Worm (Caenorhabditis elegans) whole organism, L1 larva: ENCODE data around the gene Y54E2A.9.
A peak's percentile ranks its signal among the peaks of the same experiment; 100 is the strongest.

Experiments
- Y116A8C.19 ChIP-seq: sonication (generic microtip); optimal IDR thresholded peaks from 2 replicates; lab custom pipeline; 2016; ENCODE audit warnings: missing compliant biosample characterization, missing genetic modification characterization, borderline replicate concordance
- ama-1 ChIP-seq: fragments of 150-350 bp; optimal IDR thresholded peaks from 2 replicates; lab custom pipeline; 2014
- blmp-1 ChIP-seq: fragments of 150-350 bp; optimal IDR thresholded peaks from 2 replicates; lab custom pipeline; 2014; ENCODE audit warnings: missing biosample characterization, missing genetic modification characterization
- ceh-88 ChIP-seq: fragments of 200-800 bp; sonication (Bioruptor generic); IDR thresholded peaks from 2 replicates; pipeline ENCODE4 v1.3.6; 2022; ENCODE audit warnings: missing genetic modification characterization, missing compliant biosample characterization
- dpl-1 ChIP-seq, 3 experiments: fragments of 150-350 bp in 2 of 3; sonication (generic microtip) in 1 of 3; optimal IDR thresholded peaks; 2 replicates each; lab custom pipeline; 2014 to 2017; ENCODE audit warnings: missing biosample characterization in 3 of 3, missing genetic modification characterization in 3 of 3, missing genetic modification reagents in 3 of 3
- dsc-1 ChIP-seq: sonication (generic microtip); optimal IDR thresholded peaks from 2 replicates; lab custom pipeline; 2016; ENCODE audit warnings: mild to moderate bottlenecking, missing genetic modification characterization, missing compliant biosample characterization
- efl-1 ChIP-seq, 4 experiments: fragments of 150-350 bp; optimal IDR thresholded peaks in 3 of 4; peaks in 1 of 4; 1 replicate in 1 of 4; 2 replicates in 3 of 4; lab custom pipeline; 2014; ENCODE audit warnings: missing biosample characterization in 2 of 4, missing genetic modification characterization in 2 of 4, missing genetic modification reagents in 2 of 4
- elt-3 ChIP-seq, 6 experiments: fragments of 150-350 bp in 1 of 6; sonication (generic microtip); optimal IDR thresholded peaks; 2 replicates each; lab custom pipeline; 2017 to 2018; ENCODE audit warnings: missing biosample characterization in 6 of 6, missing genetic modification characterization in 6 of 6, inconsistent platforms in 1 of 6
- ets-5 ChIP-seq: fragments of 200-800 bp; sonication (Bioruptor generic); IDR thresholded peaks from 2 replicates; pipeline ENCODE4 v1.3.6; 2022; ENCODE audit warnings: missing genetic modification characterization, missing compliant biosample characterization
- fkh-8 ChIP-seq: sonication (generic microtip); optimal IDR thresholded peaks from 2 replicates; lab custom pipeline; 2016; ENCODE audit warnings: mild to moderate bottlenecking, missing genetic modification characterization, missing compliant biosample characterization
- grh-1 ChIP-seq: fragments of 200-800 bp; sonication (Bioruptor generic); IDR thresholded peaks from 2 replicates; pipeline ENCODE4 v1.3.6; 2022; ENCODE audit warnings: missing genetic modification reagents, missing genetic modification characterization, missing compliant biosample characterization
- hlh-4 ChIP-seq: sonication (generic microtip); optimal IDR thresholded peaks from 2 replicates; lab custom pipeline; 2016; ENCODE audit warnings: mild to moderate bottlenecking, missing genetic modification characterization, missing compliant biosample characterization
- hpl-2 ChIP-seq: fragments of 150-350 bp; optimal IDR thresholded peaks from 2 replicates; lab custom pipeline; 2014; ENCODE audit warnings: missing biosample characterization, missing genetic modification reagents, missing genetic modification characterization
- irx-1 ChIP-seq: sonication (generic microtip); optimal IDR thresholded peaks from 2 replicates; lab custom pipeline; 2016; ENCODE audit warnings: missing genetic modification characterization, missing compliant biosample characterization
- isw-1 ChIP-seq: fragments of 200-800 bp; sonication (Bioruptor generic); IDR thresholded peaks from 2 replicates; pipeline ENCODE4 v1.3.6; 2022; ENCODE audit warnings: missing genetic modification characterization, missing compliant biosample characterization
- jun-1 ChIP-seq: fragments of 150-350 bp; optimal IDR thresholded peaks from 2 replicates; lab custom pipeline; 2014; ENCODE audit warnings: missing biosample characterization, missing genetic modification reagents, missing genetic modification characterization
- lin-15B ChIP-seq: fragments of 150-350 bp; sonication (generic microtip); optimal IDR thresholded peaks from 3 replicates; lab custom pipeline; 2014; ENCODE audit warnings: missing biosample characterization, missing genetic modification characterization
- lin-35 ChIP-seq, 2 experiments: fragments of 150-350 bp; optimal IDR thresholded peaks; 2 replicates each; lab custom pipeline; 2014; ENCODE audit warnings: missing biosample characterization in 2 of 2, missing genetic modification characterization in 2 of 2, missing genetic modification reagents in 2 of 2
- lir-3 ChIP-seq: sonication (generic microtip); optimal IDR thresholded peaks from 2 replicates; lab custom pipeline; 2016; ENCODE audit warnings: mild to moderate bottlenecking, missing genetic modification characterization, moderate library complexity, missing compliant biosample characterization; ENCODE audit not compliant: poor library complexity
- lsy-2 ChIP-seq, 2 experiments: fragments of 150-350 bp; optimal IDR thresholded peaks; 2 replicates each; lab custom pipeline; 2014; ENCODE audit warnings: missing biosample characterization in 2 of 2, missing genetic modification characterization in 2 of 2
- mdl-1 ChIP-seq, 2 experiments: fragments of 150-350 bp; optimal IDR thresholded peaks; 2 replicates each; lab custom pipeline; 2014 to 2017; ENCODE audit warnings: missing biosample characterization in 2 of 2, missing genetic modification characterization in 2 of 2, inconsistent platforms in 1 of 2
- nhr-19 ChIP-seq: fragments of 200-800 bp; sonication (Bioruptor generic); conservative IDR thresholded peaks from 2 replicates; pipeline ENCODE4 v1.3.6; 2022; ENCODE audit warnings: missing genetic modification characterization, missing compliant biosample characterization
- nhr-237 ChIP-seq: fragments of 150-350 bp; optimal IDR thresholded peaks from 2 replicates; lab custom pipeline; 2014; ENCODE audit warnings: missing biosample characterization, missing genetic modification characterization
- nhr-71 ChIP-seq: sonication (generic microtip); optimal IDR thresholded peaks from 2 replicates; lab custom pipeline; 2016; ENCODE audit warnings: mild to moderate bottlenecking, missing genetic modification characterization, moderate library complexity, missing compliant biosample characterization
- nhr-85 ChIP-seq: sonication (generic microtip); peaks from one replicate; lab custom pipeline; 2016; ENCODE audit warnings: missing genetic modification characterization, inconsistent platforms, missing compliant biosample characterization
- nhr-90 ChIP-seq: sonication (generic microtip); optimal IDR thresholded peaks from 2 replicates; lab custom pipeline; 2016; ENCODE audit warnings: mild to moderate bottlenecking, missing genetic modification characterization, missing compliant biosample characterization; ENCODE audit not compliant: poor library complexity
- pag-3 ChIP-seq: sonication (generic microtip); optimal IDR thresholded peaks from 2 replicates; lab custom pipeline; 2017; ENCODE audit warnings: missing genetic modification characterization, mild to moderate bottlenecking, missing compliant biosample characterization, antibody characterized with exemption, borderline replicate concordance; ENCODE audit not compliant: insufficient read depth
- skn-1 ChIP-seq: fragments of 150-350 bp; optimal IDR thresholded peaks from 2 replicates; lab custom pipeline; 2014; ENCODE audit warnings: missing biosample characterization, missing genetic modification characterization
- snpc-4 ChIP-seq: fragments of 150-350 bp; optimal IDR thresholded peaks from 2 replicates; lab custom pipeline; 2014; ENCODE audit warnings: missing biosample characterization, missing genetic modification characterization
- snu-23 ChIP-seq: sonication (generic microtip); optimal IDR thresholded peaks from 2 replicates; lab custom pipeline; 2016; ENCODE audit warnings: missing genetic modification characterization, missing compliant biosample characterization
- sox-4 ChIP-seq: sonication (generic microtip); optimal IDR thresholded peaks from 2 replicates; lab custom pipeline; 2016; ENCODE audit warnings: missing genetic modification characterization, missing compliant biosample characterization
- sptf-1 ChIP-seq: fragments of 150-350 bp; optimal IDR thresholded peaks from 2 replicates; lab custom pipeline; 2014; ENCODE audit warnings: missing biosample characterization, missing genetic modification characterization
- unc-30 ChIP-seq: sonication (generic microtip); optimal IDR thresholded peaks from 2 replicates; lab custom pipeline; 2017; ENCODE audit warnings: missing biosample characterization, missing genetic modification characterization
- unc-62 ChIP-seq: fragments of 150-350 bp; optimal IDR thresholded peaks from 2 replicates; lab custom pipeline; 2014; ENCODE audit warnings: missing biosample characterization, missing genetic modification reagents, missing genetic modification characterization
- unc-98 ChIP-seq: fragments of 200-800 bp; sonication (Bioruptor generic); IDR thresholded peaks from 2 replicates; pipeline ENCODE4 v1.3.6; 2022; ENCODE audit warnings: missing genetic modification characterization, missing compliant biosample characterization
- vab-15 ChIP-seq: sonication (generic microtip); optimal IDR thresholded peaks from 2 replicates; lab custom pipeline; 2017; ENCODE audit warnings: missing genotype, mild to moderate bottlenecking, missing genetic modification characterization, missing compliant biosample characterization
- zip-4 ChIP-seq: fragments of 200-800 bp; sonication (Bioruptor generic); optimal IDR thresholded peaks from 2 replicates; lab custom pipeline; 2018; ENCODE audit warnings: mild to moderate bottlenecking, missing genetic modification characterization, moderate library complexity, missing compliant biosample characterization

Gene Y54E2A.9

ce11 chrII:14768804-14769203 lies 17.0 kb downstream of the Y54E2A.9 start:
- TF ChIP-seq ets-5 (GFP tag; lab: Robert Waterston, UW): no peak
- no peak for TF ChIP-seq nhr-85
- no peak for TF ChIP-seq pag-3 (tag; lab: Kevin White, UChicago)
- TF ChIP-seq lin-15B: no peak
- no peak for TF ChIP-seq vab-15
- no peak for TF ChIP-seq dsc-1 (tag; lab: Kevin White, UChicago)
- no peak for TF ChIP-seq nhr-237 (tag; lab: Kevin White, UChicago)
- no peak for TF ChIP-seq blmp-1 (tag; lab: Kevin White, UChicago)
- TF ChIP-seq snpc-4: no peak
- TF ChIP-seq hpl-2 (GFP tag; lab: Kevin White, UChicago): no peak
- TF ChIP-seq ama-1 (lab: Kevin White, UChicago): no peak

ce11 chrII:14762528-14762927 lies 23.3 kb downstream of the Y54E2A.9 start:
- TF ChIP-seq isw-1 (GFP tag; lab: Robert Waterston, UW): peak; percentile 21; the same call in 1 of the 2 replicates
- peak; percentile 64 for TF ChIP-seq nhr-19 (GFP tag; lab: Robert Waterston, UW)
- TF ChIP-seq, all 84 proteins: peak for 2; not testable (repeated sequence) for 82

- TF ChIP-seq fkh-8 (tag; lab: Kevin White, UChicago) (no peak), zip-4 (GFP tag; lab: Kevin White, UChicago) (no peak), nhr-71 (tag; lab: Kevin White, UChicago) (no peak), ceh-88 (GFP tag; lab: Robert Waterston, UW) (no peak), irx-1 (tag; lab: Kevin White, UChicago) (no peak), nhr-237 (tag; lab: Kevin White, UChicago) (no peak), mdl-1 (tag; optimal IDR thresholded peaks at IDR 0.05; lab: Kevin White, UChicago) (no peak), sox-4 (tag; lab: Kevin White, UChicago) (no peak), jun-1 (tag; lab: Kevin White, UChicago) (no peak), elt-3 (tag; optimal IDR thresholded peaks at IDR 0.05; lab: Kevin White, UChicago) (no peak), nhr-90 (no peak), grh-1 (GFP tag; lab: Robert Waterston, UW) (no peak), lir-3 (tag; lab: Kevin White, UChicago) (no peak)
- TF ChIP-seq, all 84 proteins: peak for 0
Observed at ce11 chrII:14757711-14758110, 28.1 kb downstream of the Y54E2A.9 start, which contains the start of gene Y54E2A.5. Gene Y54E2A.5 (minus strand): TSS chrII:14757811.

ce11 chrII:14753858-14754750 lies 31.7 kb downstream of the Y54E2A.9 start, which contains the start of the genes tac-1 and Y54E2A.4:
Gene tac-1 (minus strand): TSS chrII:14753877.
Gene Y54E2A.4 (plus strand): TSS chrII:14754622.
- TF ChIP-seq fkh-8 (tag; lab: Kevin White, UChicago): no peak
- no peak for TF ChIP-seq snu-23 (GFP tag; lab: Kevin White, UChicago)
- TF ChIP-seq skn-1 (tag; lab: Kevin White, UChicago): peak; percentile 28
- peak in 1 of 2 experiments; percentile 38 for TF ChIP-seq lsy-2 (tag; optimal IDR thresholded peaks at IDR 0.05; lab: Kevin White, UChicago)
- no peak for TF ChIP-seq unc-30
- no peak for TF ChIP-seq Y116A8C.19 (tag; lab: Kevin White, UChicago)
- TF ChIP-seq unc-98: no peak
- TF ChIP-seq sptf-1 (tag; lab: Kevin White, UChicago): no peak
- TF ChIP-seq hlh-4 (tag; lab: Kevin White, UChicago): no peak
- TF ChIP-seq efl-1 (optimal IDR thresholded peaks at IDR 0.05; lab: Kevin White, UChicago): peak in 1 of 2 experiments; percentile 24
- peak in 1 of 2 experiments; percentile 30 for TF ChIP-seq efl-1 (GFP tag; optimal IDR thresholded peaks at IDR 0.05 in 1 of 2; lab: Kevin White, UChicago)
- peak in 1 of 2 experiments; percentile 33 for TF ChIP-seq lin-35 (GFP tag; optimal IDR thresholded peaks at IDR 0.05; lab: Kevin White, UChicago)
- peak; percentile 6 to 56 (median 11) for TF ChIP-seq dpl-1 (GFP tag; optimal IDR thresholded peaks at IDR 0.05; lab: Kevin White, UChicago)
- TF ChIP-seq unc-62: no peak
